Fruit fly (Drosophila melanogaster): ENCODE results near the gene CG42688.

Gene CG42688

dm6 chr2L:19158005-19158666 lies 24.5 kb downstream of the CG42688 start (continued):
- TF ChIP-seq Taf1 (GFP tag; IDR thresholded peaks at IDR 0.05) (no peak), ham (GFP tag; IDR thresholded peaks at IDR 0.05) (no peak), CG9437 (GFP tag; optimal IDR thresholded peaks at IDR 0.05) (peak; percentile 10), Camta (GFP tag; optimal IDR thresholded peaks at IDR 0.05) (no peak), CG12942 (GFP tag; optimal IDR thresholded peaks at IDR 0.05) (no peak), Side (GFP tag; optimal IDR thresholded peaks at IDR 0.05) (no peak), CG7928 (GFP tag; optimal IDR thresholded peaks at IDR 0.05) (no peak), caup (GFP tag; optimal IDR thresholded peaks at IDR 0.05; ENCODE audit: severe bottlenecking) (peak; percentile 56), repo (GFP tag; optimal IDR thresholded peaks at IDR 0.05) (no peak), CG17802 (tag; optimal IDR thresholded peaks at IDR 0.05) (peak; percentile 3), tio (GFP tag; optimal IDR thresholded peaks at IDR 0.05) (no peak), hb (GFP tag; IDR thresholded peaks at IDR 0.05; ENCODE audit: partially characterized antibody) (no peak), Atf6 (GFP tag; IDR thresholded peaks at IDR 0.05) (0 out of 2 replicates have a peak, but pooled peaks have one; percentile 18), CG32532 (GFP tag; IDR thresholded peaks at IDR 0.05) (peak; percentile 57), vfl (GFP tag; optimal IDR thresholded peaks at IDR 0.05) (peak; percentile 4), chinmo (GFP tag; IDR thresholded peaks at IDR 0.05; ENCODE audit: partially characterized antibody) (peak; percentile 90; the same call in 3 of the 4 replicates), Elba2 (GFP tag; optimal IDR thresholded peaks at IDR 0.05) (no peak), Hey (tag; optimal IDR thresholded peaks at IDR 0.05) (peak; percentile 5), CG8388 (GFP tag; optimal IDR thresholded peaks at IDR 0.05) (no peak), CG11504 (tag; optimal IDR thresholded peaks at IDR 0.05) (peak; percentile 4), CG16863 (GFP tag; optimal IDR thresholded peaks at IDR 0.05) (no peak), CG15269 (tag; optimal IDR thresholded peaks at IDR 0.05) (peak; percentile 32), Deaf1 (tag; optimal IDR thresholded peaks at IDR 0.05) (peak; percentile 86), CG18262 (tag; optimal IDR thresholded peaks at IDR 0.05) (peak; percentile 6), eve (GFP tag; optimal IDR thresholded peaks at IDR 0.05) (no peak), lilli (GFP tag; optimal IDR thresholded peaks at IDR 0.05) (no peak), hth (optimal IDR thresholded peaks at IDR 0.05) (no peak), lab (GFP tag; optimal IDR thresholded peaks at IDR 0.05) (peak; percentile 77), klu (GFP tag; IDR thresholded peaks at IDR 0.05) (no peak), NC2β (GFP tag; optimal IDR thresholded peaks at IDR 0.05) (no peak), sna (GFP tag; IDR thresholded peaks at IDR 0.05; ENCODE audit: partially characterized antibody) (no peak), CG17912 (GFP tag; optimal IDR thresholded peaks at IDR 0.05) (peak; percentile 65), CrebB (tag; optimal IDR thresholded peaks at IDR 0.05) (peak; percentile 23), twi (tag; optimal IDR thresholded peaks at IDR 0.05) (peak; percentile 39), trh (GFP tag; optimal IDR thresholded peaks at IDR 0.05) (no peak), PHDP (tag; optimal IDR thresholded peaks at IDR 0.05) (no peak), Meics (GFP tag; optimal IDR thresholded peaks at IDR 0.05) (peak; percentile 46), CG6272 (GFP tag; IDR thresholded peaks at IDR 0.05) (no peak), btn (GFP tag; optimal IDR thresholded peaks at IDR 0.05) (no peak), CG4730 (GFP tag; IDR thresholded peaks at IDR 0.05) (no peak), Ssrp (tag; optimal IDR thresholded peaks at IDR 0.05) (no peak), sisA (GFP tag; IDR thresholded peaks at IDR 0.05) (no peak), Fer3 (tag; optimal IDR thresholded peaks at IDR 0.05) (peak; percentile 23), CG10543 (GFP tag; optimal IDR thresholded peaks at IDR 0.05) (peak; percentile 85), row (GFP tag; IDR thresholded peaks at IDR 0.05) (peak; percentile 24; the same call in 1 of the 3 replicates)

All from whole organism, embryonic.